ENCODE assay signal across 2 fruit fly cellular contexts in the genomic region with DNA sequence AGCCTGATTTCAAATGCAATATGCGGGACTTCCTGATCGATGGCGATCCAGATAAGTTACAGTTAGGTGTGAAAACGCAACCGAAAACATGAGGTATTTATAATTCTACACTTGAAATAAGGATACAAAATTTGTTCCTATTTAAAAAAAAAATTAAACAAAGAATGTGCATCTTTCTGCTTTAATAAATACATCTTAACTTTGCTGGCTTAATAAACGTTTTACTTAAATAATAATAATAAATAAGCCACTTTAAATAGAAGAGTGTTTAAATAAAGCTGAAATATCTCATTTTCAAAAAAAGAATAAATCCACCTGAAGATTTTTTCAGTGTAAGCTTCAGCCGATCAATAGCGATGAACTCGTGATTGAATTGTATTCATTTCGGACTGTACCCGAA.
A peak's percentile ranks its signal among the peaks of the same experiment; 100 is the strongest.
TF ChIP-seq lines count a peak whose summit lies in the region.

No protein-coding gene starts in this region.

- TF ChIP-seq CTCF in whole organism, embryonic (GFP tag; optimal IDR thresholded peaks at IDR 0.05; lab: Kevin White, UChicago) = no peak

TF ChIP-seq in whole organism, embryonic, 481 proteins besides CTCF, POLR2A, EP300 and RAD21:
- TF ChIP-seq CG2712 (tag; optimal IDR thresholded peaks at IDR 0.05; lab: Kevin White, UChicago) (peak; percentile 34), CG10979 (tag; optimal IDR thresholded peaks at IDR 0.05; lab: Kevin White, UChicago) (peak; percentile 38), CG9727 (GFP tag; optimal IDR thresholded peaks at IDR 0.05; lab: Kevin White, UChicago) (peak; percentile 48), jigr1 (GFP tag; IDR thresholded peaks at IDR 0.05; lab: Robert Waterston, UW) (no peak), CG10959 (GFP tag; IDR thresholded peaks at IDR 0.05; lab: Robert Waterston, UW) (no peak), lola (GFP tag; optimal IDR thresholded peaks at IDR 0.05; lab: Kevin White, UChicago) (peak in 1 of 3 experiments; percentile 46), CG4424 (GFP tag; optimal IDR thresholded peaks at IDR 0.05; lab: Kevin White, UChicago) (no peak), Xrp1 (GFP tag; IDR thresholded peaks at IDR 0.05; lab: Robert Waterston, UW) (0 out of 2 replicates have a peak, but pooled peaks have one; percentile 10), dmrt11E (tag; optimal IDR thresholded peaks at IDR 0.05; lab: Kevin White, UChicago) (peak; percentile 60), CG13624 (GFP tag; optimal IDR thresholded peaks at IDR 0.05; lab: Kevin White, UChicago) (no peak), H2.0 (GFP tag; IDR thresholded peaks at IDR 0.05; lab: Robert Waterston, UW) (no peak), cas (GFP tag; IDR thresholded peaks at IDR 0.05; lab: Robert Waterston, UW) (no peak), sens (GFP tag; lab: Kevin White, UChicago) (peak; percentile 34), C15 (GFP tag; IDR thresholded peaks at IDR 0.05; lab: Robert Waterston, UW) (no peak), CG15696 (tag; optimal IDR thresholded peaks at IDR 0.05; lab: Kevin White, UChicago) (peak; percentile 66), PHDP (tag; optimal IDR thresholded peaks at IDR 0.05; lab: Kevin White, UChicago) (no peak), phol (tag; optimal IDR thresholded peaks at IDR 0.05; lab: Kevin White, UChicago) (peak; percentile 17), CG10267 (tag; optimal IDR thresholded peaks at IDR 0.05; lab: Kevin White, UChicago) (peak; percentile 30), CkIIα-i1 (GFP tag; IDR thresholded peaks at IDR 0.05; lab: Robert Waterston, UW) (no peak), nmo (GFP tag; optimal IDR thresholded peaks at IDR 0.05; lab: Kevin White, UChicago) (peak; percentile 3), zf30C (GFP tag; optimal IDR thresholded peaks at IDR 0.05; lab: Kevin White, UChicago) (peak; percentile 66), chn (GFP tag; optimal IDR thresholded peaks at IDR 0.05; lab: Kevin White, UChicago) (no peak), gem (tag; optimal IDR thresholded peaks at IDR 0.05; lab: Kevin White, UChicago) (peak; percentile 34), CG9876 (GFP tag; optimal IDR thresholded peaks at IDR 0.05; lab: Kevin White, UChicago) (no peak), CG6654 (GFP tag; optimal IDR thresholded peaks at IDR 0.05; lab: Kevin White, UChicago) (no peak), CG12391 (tag; optimal IDR thresholded peaks at IDR 0.05; lab: Kevin White, UChicago) (peak; percentile 16), gsb (GFP tag; IDR thresholded peaks at IDR 0.05; lab: Robert Waterston, UW) (no peak), CG18262 (tag; optimal IDR thresholded peaks at IDR 0.05; lab: Kevin White, UChicago) (peak; percentile 6), CG14710 (tag; optimal IDR thresholded peaks at IDR 0.05; lab: Kevin White, UChicago) (peak; percentile 14), CG31441 (GFP tag; IDR thresholded peaks at IDR 0.05; lab: Robert Waterston, UW) (0 out of 2 replicates have a peak, but pooled peaks have one; percentile 29), unc-4 (GFP tag; IDR thresholded peaks at IDR 0.05; lab: Robert Waterston, UW; ENCODE audit: partially characterized antibody) (no peak)

TF ChIP-seq in whole organism, prepupa, 60 proteins besides CTCF, POLR2A, EP300 and RAD21:
- TF ChIP-seq svp (GFP tag; lab: Kevin White, UChicago) (peak; percentile 63), CG34406 (GFP tag; optimal IDR thresholded peaks at IDR 0.05; lab: Kevin White, UChicago) (no peak)
TF ChIP-seq in whole organism, prepupa: peak in this region for 1.
